Worm (Caenorhabditis elegans) whole organism, L3 larva: ENCODE data around the gene Y9C12A.1.

Experiments used
- aly-2 ChIP-seq: fragments of 150-350 bp; optimal IDR thresholded peaks from 2 replicates; lab custom pipeline; 2014; ENCODE audit warnings: missing biosample characterization, missing genetic modification characterization
- ceh-82 ChIP-seq: fragments of 150-350 bp; optimal IDR thresholded peaks from 2 replicates; lab custom pipeline; 2014; ENCODE audit warnings: missing biosample characterization, missing genetic modification characterization
- egl-5 ChIP-seq: fragments of 150-350 bp; optimal IDR thresholded peaks from 2 replicates; lab custom pipeline; 2017; ENCODE audit warnings: missing biosample characterization, missing genetic modification reagents, missing genetic modification characterization, inconsistent platforms
- elt-2 ChIP-seq: sonication (generic microtip); optimal IDR thresholded peaks from 2 replicates; lab custom pipeline; 2016; ENCODE audit warnings: missing genetic modification reagents, mild to moderate bottlenecking, missing genetic modification characterization, missing compliant biosample characterization
- nhr-76 ChIP-seq: fragments of 150-350 bp; sonication (generic microtip); optimal IDR thresholded peaks from 5 replicates; lab custom pipeline; 2014; ENCODE audit warnings: missing biosample characterization, missing genetic modification characterization
- snpc-4 ChIP-seq: fragments of 150-350 bp; optimal IDR thresholded peaks from 2 replicates; lab custom pipeline; 2014; ENCODE audit warnings: missing biosample characterization, missing genetic modification characterization
- unc-62 ChIP-seq: fragments of 150-350 bp; sonication (generic microtip); optimal IDR thresholded peaks from 4 replicates; lab custom pipeline; 2014; ENCODE audit warnings: missing biosample characterization, missing genetic modification reagents, missing genetic modification characterization

- TF ChIP-seq unc-62, result no peak
- TF ChIP-seq snpc-4 (tag; lab: Kevin White, UChicago), result no peak
- TF ChIP-seq ceh-82 (tag; lab: Kevin White, UChicago), result no peak
- no peak for TF ChIP-seq elt-2 (tag; lab: Kevin White, UChicago)
- TF ChIP-seq nhr-76 (tag; lab: Kevin White, UChicago), result no peak
- no peak for TF ChIP-seq aly-2
- TF ChIP-seq egl-5 (tag; lab: Kevin White, UChicago), result no peak
These were observed 1.7 kb downstream of the Y9C12A.1 start, which contains the start of gene T19D7.7 for ce11 chrX:680920-681319.
